Fruit fly (Drosophila melanogaster) whole organism, embryonic: ENCODE data around the gene Scox.

Experiments used
- CG34224 ChIP-seq: fragments of 200-800 bp; sonication (Bioruptor generic); IDR thresholded peaks from 3 replicates; pipeline ENCODE4 v1.3.6; 2022; ENCODE audit warnings: missing biosample characterization, missing genetic modification characterization; ENCODE audit not compliant: partially characterized antibody
- Elba2 ChIP-seq: fragments of 200-800 bp; sonication (Bioruptor generic); optimal IDR thresholded peaks from 3 replicates; lab custom pipeline; 2016; ENCODE audit warnings: missing biosample characterization, missing genetic modification characterization
- ash1 ChIP-seq: fragments of 200-800 bp; sonication (Bioruptor generic); optimal IDR thresholded peaks from 2 replicates; lab custom pipeline; 2018; ENCODE audit warnings: missing biosample characterization, mild to moderate bottlenecking, missing genetic modification characterization
- ro ChIP-seq: fragments of 200-800 bp; sonication (Bioruptor generic); IDR thresholded peaks from 2 replicates; pipeline ENCODE4 v1.3.6; 2022; ENCODE audit warnings: missing biosample characterization, missing genetic modification characterization
- row ChIP-seq: fragments of 200-800 bp; sonication (Bioruptor generic); IDR thresholded peaks from 3 replicates; pipeline ENCODE4 v1.3.6; 2022; ENCODE audit warnings: missing biosample characterization, missing genetic modification characterization
- sug ChIP-seq: fragments of 200-800 bp; optimal IDR thresholded peaks from 2 replicates; lab custom pipeline; 2019; ENCODE audit warnings: missing biosample characterization, mild to moderate bottlenecking, missing genetic modification characterization, moderate library complexity

DNA sequence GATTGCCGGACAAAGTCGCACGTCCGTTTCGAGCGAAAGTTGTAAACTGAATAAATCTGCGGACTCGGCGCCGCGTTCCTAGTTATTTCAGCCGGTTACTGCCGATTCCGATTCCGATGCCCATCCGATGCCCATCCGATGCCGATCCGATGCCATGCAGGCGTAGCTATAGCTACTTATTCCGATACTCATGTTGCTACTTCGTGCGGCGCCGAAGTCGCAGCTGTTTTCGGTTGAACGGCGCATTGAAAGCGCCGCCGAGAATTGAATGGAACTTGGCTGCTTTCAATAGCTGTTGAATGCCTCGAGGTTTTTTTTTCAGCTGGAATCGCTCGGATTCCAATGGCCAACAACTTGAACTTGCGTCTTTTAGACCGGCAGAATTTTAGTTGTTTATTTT lies 40.4 kb downstream of the Scox start:
- no peak for TF ChIP-seq ro
- TF ChIP-seq CG34224 (GFP tag; lab: Robert Waterston, UW): no peak
- TF ChIP-seq Elba2 (GFP tag; lab: Kevin White, UChicago): no peak
- no peak for TF ChIP-seq sug (tag; lab: Kevin White, UChicago)
- no peak for TF ChIP-seq ash1
- no peak for TF ChIP-seq row (GFP tag; lab: Robert Waterston, UW)
